Fruit fly (Drosophila melanogaster) whole organism, embryonic: ENCODE measurements around the gene Gem2.

Source experiments
- CG10274 ChIP-seq: fragments of 200-800 bp; sonication (Bioruptor generic); optimal IDR thresholded peaks from 3 replicates; lab custom pipeline; 2017; ENCODE audit warnings: missing biosample characterization, mild to moderate bottlenecking, missing genetic modification characterization
- CG11085 ChIP-seq: fragments of 200-800 bp; sonication (Bioruptor generic); IDR thresholded peaks from 2 replicates; pipeline ENCODE4 v1.3.6; 2022; ENCODE audit warnings: missing biosample characterization, missing genetic modification characterization
- CG11247 ChIP-seq: fragments of 200-800 bp; sonication (Bioruptor generic); IDR thresholded peaks from 2 replicates; pipeline ENCODE4 v1.3.6; 2022; ENCODE audit warnings: missing biosample characterization, missing genetic modification characterization
- CG12104 ChIP-seq: fragments of 200-800 bp; sonication (Bioruptor generic); optimal IDR thresholded peaks from 3 replicates; lab custom pipeline; 2016; ENCODE audit warnings: missing biosample characterization, missing genetic modification characterization
- CG12219 ChIP-seq: fragments of 200-800 bp; sonication (Bioruptor generic); optimal IDR thresholded peaks from 3 replicates; lab custom pipeline; 2018; ENCODE audit warnings: missing biosample characterization, mild to moderate bottlenecking, missing genetic modification characterization
- CG12659 ChIP-seq: fragments of 200-800 bp; sonication (Bioruptor generic); optimal IDR thresholded peaks from 3 replicates; lab custom pipeline; 2017; ENCODE audit warnings: mild to moderate bottlenecking, missing biosample characterization, missing genetic modification reagents, missing genetic modification characterization
- CG13296 ChIP-seq: fragments of 200-800 bp; sonication (Bioruptor generic); optimal IDR thresholded peaks from 3 replicates; lab custom pipeline; 2018; ENCODE audit warnings: missing biosample characterization, mild to moderate bottlenecking, missing genetic modification characterization
- CG14050 ChIP-seq: fragments of 200-800 bp; sonication (Bioruptor generic); IDR thresholded peaks from 3 replicates; pipeline ENCODE4 v1.3.6; 2022; ENCODE audit warnings: missing biosample characterization, missing genetic modification characterization
- CG15073 ChIP-seq: fragments of 200-800 bp; sonication (Bioruptor generic); optimal IDR thresholded peaks from 2 replicates; lab custom pipeline; 2016; ENCODE audit warnings: missing biosample characterization, missing genetic modification characterization
- CG15696 ChIP-seq: fragments of 200-800 bp; sonication (Bioruptor generic); optimal IDR thresholded peaks from 2 replicates; lab custom pipeline; 2019; ENCODE audit warnings: missing biosample characterization, mild to moderate bottlenecking, missing genetic modification characterization, moderate library complexity
- CG17568 ChIP-seq: fragments of 200-800 bp; sonication (Bioruptor generic); optimal IDR thresholded peaks from 2 replicates; lab custom pipeline; 2018; ENCODE audit warnings: missing biosample characterization, mild to moderate bottlenecking, missing genetic modification characterization, moderate library complexity
- CG30403 ChIP-seq: fragments of 200-800 bp; sonication (Bioruptor generic); optimal IDR thresholded peaks from 3 replicates; lab custom pipeline; 2016; ENCODE audit warnings: missing biosample characterization, missing genetic modification characterization
- CG4328 ChIP-seq: fragments of 200-800 bp; sonication (Bioruptor generic); optimal IDR thresholded peaks from 3 replicates; lab custom pipeline; 2017; ENCODE audit warnings: missing biosample characterization, missing genetic modification reagents, missing genetic modification characterization
- CG7357 ChIP-seq: fragments of 200-800 bp; sonication (Bioruptor generic); IDR thresholded peaks from 3 replicates; pipeline ENCODE4 v1.3.6; 2022; ENCODE audit warnings: missing biosample characterization, missing genetic modification characterization
- CG7839 ChIP-seq: fragments of 200-800 bp; sonication (Bioruptor generic); optimal IDR thresholded peaks from 3 replicates; lab custom pipeline; 2018; ENCODE audit warnings: missing biosample characterization, mild to moderate bottlenecking, missing genetic modification characterization, moderate library complexity
- CG9437 ChIP-seq: fragments of 200-800 bp; sonication (Bioruptor generic); optimal IDR thresholded peaks from 2 replicates; lab custom pipeline; 2018; ENCODE audit warnings: missing biosample characterization, mild to moderate bottlenecking, missing genetic modification characterization
- CG9727 ChIP-seq: fragments of 200-800 bp; sonication (Bioruptor generic); optimal IDR thresholded peaks from 3 replicates; lab custom pipeline; 2017; ENCODE audit warnings: missing biosample characterization, mild to moderate bottlenecking, missing genetic modification characterization
- Dek ChIP-seq: fragments of 200-800 bp; sonication (Bioruptor generic); optimal IDR thresholded peaks from 3 replicates; lab custom pipeline; 2019; ENCODE audit warnings: missing biosample characterization, mild to moderate bottlenecking, missing genetic modification characterization, moderate library complexity
- Dp ChIP-seq: fragments of 200-800 bp; sonication (Bioruptor generic); optimal IDR thresholded peaks from 2 replicates; lab custom pipeline; 2018; ENCODE audit warnings: missing biosample characterization, mild to moderate bottlenecking, missing genetic modification characterization, moderate library complexity
- HLH54F ChIP-seq: fragments of 200-800 bp; sonication (Bioruptor generic); optimal IDR thresholded peaks from 3 replicates; lab custom pipeline; 2016; ENCODE audit warnings: missing biosample characterization, missing genetic modification characterization
- Lpt ChIP-seq: fragments of >200 bp; optimal IDR thresholded peaks from 2 replicates; lab custom pipeline; 2018; ENCODE audit warnings: missing biosample characterization, missing genetic modification characterization
- Mad ChIP-seq: fragments of 200-800 bp; sonication (Bioruptor generic); optimal IDR thresholded peaks from 2 replicates; lab custom pipeline; 2016; ENCODE audit warnings: missing biosample characterization, missing genetic modification characterization
- Rfx ChIP-seq: fragments of 200-800 bp; sonication (Bioruptor generic); IDR thresholded peaks from 2 replicates; pipeline ENCODE4 v1.3.6; 2022; ENCODE audit warnings: missing biosample characterization, missing genetic modification characterization
- Ssrp ChIP-seq: fragments of 200-800 bp; sonication (Bioruptor generic); optimal IDR thresholded peaks from 2 replicates; lab custom pipeline; 2018; ENCODE audit warnings: missing biosample characterization, mild to moderate bottlenecking, missing genetic modification characterization, moderate library complexity
- al ChIP-seq: fragments of 200-800 bp; sonication (Bioruptor generic); IDR thresholded peaks from 2 replicates; pipeline ENCODE4 v1.3.6; 2022; ENCODE audit warnings: missing biosample characterization, missing genetic modification characterization
- ap ChIP-seq: fragments of 200-800 bp; sonication (Bioruptor generic); IDR thresholded peaks from 2 replicates; pipeline ENCODE4 v1.3.6; 2022; ENCODE audit warnings: missing biosample characterization, missing genetic modification characterization
- chif ChIP-seq, 2 experiments: fragments of 200-800 bp; sonication (Bioruptor generic); optimal IDR thresholded peaks; 3 replicates each; lab custom pipeline; 2016; ENCODE audit warnings: missing biosample characterization in 2 of 2, missing genetic modification characterization in 2 of 2
- chinmo ChIP-seq: fragments of 200-800 bp; sonication (Bioruptor generic); IDR thresholded peaks from 4 replicates; pipeline ENCODE4 v1.3.6; 2022; ENCODE audit warnings: missing biosample characterization, missing genetic modification characterization; ENCODE audit not compliant: partially characterized antibody
- dysf ChIP-seq: fragments of 200-800 bp; sonication (Bioruptor generic); IDR thresholded peaks from 3 replicates; pipeline ENCODE4 v1.3.6; 2022; ENCODE audit warnings: missing biosample characterization, missing genetic modification characterization
- exex ChIP-seq: fragments of 200-800 bp; sonication (Bioruptor generic); optimal IDR thresholded peaks from 4 replicates; lab custom pipeline; 2018; ENCODE audit warnings: missing biosample characterization, mild to moderate bottlenecking, missing genetic modification characterization, moderate library complexity
- fd96Cb ChIP-seq: fragments of 200-800 bp; sonication (Bioruptor generic); optimal IDR thresholded peaks from 2 replicates; lab custom pipeline; 2018; ENCODE audit warnings: missing biosample characterization, mild to moderate bottlenecking, missing genetic modification characterization, moderate library complexity
- gcm2 ChIP-seq: fragments of 200-800 bp; sonication (Bioruptor generic); optimal IDR thresholded peaks from 2 replicates; lab custom pipeline; 2016; ENCODE audit warnings: missing biosample characterization, missing genetic modification characterization
- gem ChIP-seq: fragments of 200-800 bp; sonication (Bioruptor generic); optimal IDR thresholded peaks from 2 replicates; lab custom pipeline; 2019; ENCODE audit warnings: missing biosample characterization, mild to moderate bottlenecking, missing genetic modification characterization, moderate library complexity
- gt ChIP-seq: fragments of 200-800 bp; sonication (Bioruptor generic); IDR thresholded peaks from 2 replicates; pipeline ENCODE4 v1.3.6; 2022; ENCODE audit warnings: missing biosample characterization, missing genetic modification characterization
- hb ChIP-seq: fragments of 200-800 bp; sonication (Bioruptor generic); IDR thresholded peaks from 3 replicates; pipeline ENCODE4 v1.3.6; 2022; ENCODE audit warnings: missing biosample characterization, missing genetic modification characterization; ENCODE audit not compliant: partially characterized antibody
- hkb ChIP-seq, 2 experiments: fragments of 200-800 bp in 1 of 2; fragments of >200 bp in 1 of 2; sonication (Bioruptor generic) in 1 of 2; IDR thresholded peaks in 1 of 2; optimal IDR thresholded peaks in 1 of 2; 2 replicates each; pipeline versions ENCODE4 v1.3.6 to Lab custom; 2017 to 2022; ENCODE audit warnings: missing biosample characterization in 1 of 2, missing genetic modification characterization in 1 of 2
- jigr1 ChIP-seq: fragments of 200-800 bp; sonication (Bioruptor generic); IDR thresholded peaks from 3 replicates; pipeline ENCODE4 v1.3.6; 2022; ENCODE audit warnings: missing biosample characterization, missing genetic modification characterization
- jumu ChIP-seq: fragments of 200-800 bp; sonication (Bioruptor generic); optimal IDR thresholded peaks from 3 replicates; lab custom pipeline; 2016; ENCODE audit warnings: missing biosample characterization, missing genetic modification characterization
- knrl ChIP-seq: fragments of 200-800 bp; sonication (Bioruptor generic); IDR thresholded peaks from 3 replicates; pipeline ENCODE4 v1.3.6; 2022; ENCODE audit warnings: missing biosample characterization, missing genetic modification characterization; ENCODE audit not compliant: partially characterized antibody
- lmd ChIP-seq: fragments of 200-800 bp; sonication (Bioruptor generic); IDR thresholded peaks from 2 replicates; pipeline ENCODE4 v1.3.6; 2022; ENCODE audit warnings: missing biosample characterization, missing genetic modification characterization
- pho ChIP-seq: fragments of 200-800 bp; sonication (Bioruptor generic); optimal IDR thresholded peaks from 2 replicates; lab custom pipeline; 2016; ENCODE audit warnings: missing biosample characterization, missing genetic modification characterization
- salm ChIP-seq: fragments of 200-800 bp; sonication (Bioruptor generic); optimal IDR thresholded peaks from 2 replicates; lab custom pipeline; 2018; ENCODE audit warnings: missing biosample characterization, mild to moderate bottlenecking, missing genetic modification characterization
- sd ChIP-seq: fragments of 200-800 bp; sonication (Bioruptor generic); optimal IDR thresholded peaks from 3 replicates; lab custom pipeline; 2018; ENCODE audit warnings: missing biosample characterization, mild to moderate bottlenecking, missing genetic modification characterization, moderate library complexity
- sim ChIP-seq: fragments of 200-800 bp; sonication (Bioruptor generic); IDR thresholded peaks from 2 replicates; pipeline ENCODE4 v1.3.6; 2022; ENCODE audit warnings: missing biosample characterization, missing genetic modification characterization
- slp2 ChIP-seq: fragments of 200-800 bp; sonication (Bioruptor generic); optimal IDR thresholded peaks from 2 replicates; lab custom pipeline; 2016; ENCODE audit warnings: missing biosample characterization, missing genetic modification characterization
- sna ChIP-seq: fragments of 200-800 bp; sonication (Bioruptor generic); IDR thresholded peaks from 2 replicates; pipeline ENCODE4 v1.3.6; 2022; ENCODE audit warnings: missing biosample characterization, missing genetic modification characterization; ENCODE audit not compliant: partially characterized antibody
- tx ChIP-seq: fragments of 200-800 bp; sonication (Bioruptor generic); optimal IDR thresholded peaks from 2 replicates; lab custom pipeline; 2016; ENCODE audit warnings: missing biosample characterization, missing genetic modification characterization
- unc-4 ChIP-seq: fragments of 200-800 bp; sonication (Bioruptor generic); IDR thresholded peaks from 2 replicates; pipeline ENCODE4 v1.3.6; 2022; ENCODE audit warnings: missing biosample characterization, missing genetic modification characterization; ENCODE audit not compliant: partially characterized antibody
- usp ChIP-seq: fragments of >200 bp; optimal IDR thresholded peaks from 2 replicates; lab custom pipeline; 2017; ENCODE audit warnings: missing biosample characterization, missing genetic modification characterization
- vvl ChIP-seq: fragments of 200-800 bp; sonication (Bioruptor generic); IDR thresholded peaks from 2 replicates; pipeline ENCODE4 v1.3.6; 2022; ENCODE audit warnings: missing biosample characterization, missing genetic modification characterization

Gene Gem2

DNA sequence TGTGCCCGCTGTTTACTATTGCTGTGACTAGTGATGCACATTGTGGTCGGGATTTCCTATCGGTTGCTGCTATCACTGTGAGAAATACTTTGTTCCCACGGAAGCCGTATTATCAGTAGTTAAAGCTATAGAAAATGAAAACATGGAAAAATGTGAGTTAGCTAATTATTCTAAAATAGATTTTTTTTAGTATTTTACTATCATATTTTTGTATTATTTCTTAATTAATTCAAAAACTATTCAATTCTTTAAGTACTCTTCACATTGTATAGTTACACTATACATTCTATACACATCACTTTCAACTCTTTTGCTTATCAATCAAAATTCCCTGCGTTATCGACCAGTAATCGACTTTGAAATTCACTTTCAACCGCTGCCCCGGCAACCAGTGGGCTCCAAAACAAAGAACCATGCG is 2.5 kb downstream of the Gem2 start, which contains the start of the genes Naxd and CG14079 (continued):
- TF ChIP-seq hkb (optimal IDR thresholded peaks at IDR 0.05; lab: Kevin White, UChicago) (no peak), hkb (GFP tag; IDR thresholded peaks at IDR 0.05; lab: Robert Waterston, UW) (no peak), CG13296 (GFP tag; lab: Kevin White, UChicago) (no peak), CG7839 (tag; lab: Kevin White, UChicago) (peak; percentile 83), tx (GFP tag; lab: Kevin White, UChicago) (no peak), CG12219 (no peak), Ssrp (tag; lab: Kevin White, UChicago) (peak; percentile 74), jumu (GFP tag; lab: Kevin White, UChicago) (no peak), CG17568 (GFP tag; lab: Kevin White, UChicago) (no peak), Dp (GFP tag; lab: Kevin White, UChicago) (peak; percentile 45), Dek (tag; lab: Kevin White, UChicago) (peak; percentile 64), gcm2 (GFP tag; lab: Kevin White, UChicago) (no peak), Lpt (GFP tag; lab: Kevin White, UChicago) (no peak), HLH54F (GFP tag; lab: Kevin White, UChicago) (peak; percentile 36), vvl (no peak; the same call in 1 of the 2 replicates), al (GFP tag; lab: Robert Waterston, UW) (peak; percentile 49; the same call in 1 of the 2 replicates), hb (GFP tag; lab: Robert Waterston, UW) (no peak), sna (GFP tag; lab: Robert Waterston, UW) (no peak), CG9727 (peak; percentile 62), CG12659 (GFP tag; lab: Kevin White, UChicago) (peak; percentile 74), CG4328 (peak; percentile 36), CG9437 (GFP tag; lab: Kevin White, UChicago) (peak; percentile 40), Rfx (peak; percentile 62; the same call in 1 of the 2 replicates), salm (tag; lab: Kevin White, UChicago) (peak; percentile 33), CG11085 (GFP tag; lab: Robert Waterston, UW) (no peak), jigr1 (GFP tag; lab: Robert Waterston, UW) (0 out of 3 replicates have a peak, but pooled peaks have one; percentile 26), chif (GFP tag; optimal IDR thresholded peaks at IDR 0.05; lab: Kevin White, UChicago) (peak in 1 of 2 experiments; percentile 18), slp2 (GFP tag; lab: Kevin White, UChicago) (no peak), CG15696 (peak; percentile 14), lmd (GFP tag; lab: Robert Waterston, UW) (peak; percentile 59), CG12104 (GFP tag; lab: Kevin White, UChicago) (no peak), dysf (GFP tag; lab: Robert Waterston, UW) (peak; percentile 74; the same call in 2 of the 3 replicates), exex (tag; lab: Kevin White, UChicago) (no peak), unc-4 (no peak), CG11247 (GFP tag; lab: Robert Waterston, UW) (no peak), sd (no peak), gt (GFP tag; lab: Robert Waterston, UW) (0 out of 2 replicates have a peak, but pooled peaks have one; percentile 10), pho (GFP tag; lab: Kevin White, UChicago) (no peak), CG7357 (GFP tag; lab: Robert Waterston, UW) (peak; percentile 75), chinmo (no peak), usp (GFP tag; lab: Kevin White, UChicago) (no peak), CG14050 (no peak; the same call in 2 of the 3 replicates), sim (GFP tag; lab: Robert Waterston, UW) (no peak), Mad (GFP tag; lab: Kevin White, UChicago) (peak; percentile 7), ap (peak; percentile 68), fd96Cb (tag; lab: Kevin White, UChicago) (peak; percentile 26), CG15073 (GFP tag; lab: Kevin White, UChicago) (no peak), gem (tag; lab: Kevin White, UChicago) (peak; percentile 89), knrl (GFP tag; lab: Robert Waterston, UW) (peak; percentile 43; the same call in 1 of the 3 replicates), CG30403 (GFP tag; lab: Kevin White, UChicago) (peak; percentile 73), CG10274 (no peak)
